Worm (Caenorhabditis elegans): ENCODE measurements around the gene C03A3.1.

ce11 chrX:11262319-11263074, 5.3 kb downstream of the C03A3.1 start, which contains the start of gene C03A3.2:
- TF ChIP-seq ama-1 (optimal IDR thresholded peaks at IDR 0.05) (no peak), nhr-12 (tag; optimal IDR thresholded peaks at IDR 0.05) (no peak), ceh-82 (tag; optimal IDR thresholded peaks at IDR 0.05) (peak; percentile 10 to 87 (median 64)), ztf-4 (tag; optimal IDR thresholded peaks at IDR 0.05) (peak; percentile 11)
